Fruit fly (Drosophila melanogaster): ENCODE results near the gene hop.
A peak's percentile ranks its signal among the peaks of the same experiment; 100 is the strongest.

The hop gene

DNA sequence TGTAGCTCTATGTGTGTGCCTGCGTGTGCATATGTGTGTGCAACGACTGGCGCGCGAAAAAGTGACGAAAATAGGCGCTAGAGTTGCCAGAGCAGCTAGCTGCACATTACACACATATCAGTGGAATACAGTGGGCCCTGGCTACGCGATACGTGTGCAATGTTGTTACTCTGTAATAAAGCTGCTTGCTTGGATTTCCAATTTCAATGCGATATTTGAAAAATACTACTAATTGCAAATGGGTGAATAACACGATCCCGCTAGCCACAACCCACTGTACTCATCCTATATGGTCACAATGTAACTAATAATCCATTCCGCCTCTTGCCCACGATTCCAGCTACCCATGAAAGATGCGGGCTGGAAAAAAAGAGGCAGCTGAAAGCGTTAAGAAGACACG lies 16.5 kb downstream of the hop start (continued):
- TF ChIP-seq CG3919 (GFP tag; optimal IDR thresholded peaks at IDR 0.05) (peak; percentile 96), Hr39 (GFP tag; optimal IDR thresholded peaks at IDR 0.05) (peak; percentile 96), lz (GFP tag; optimal IDR thresholded peaks at IDR 0.05) (peak; percentile 95), CG10669 (GFP tag; optimal IDR thresholded peaks at IDR 0.05) (peak; percentile 93), Gug (GFP tag; IDR thresholded peaks at IDR 0.05) (peak; percentile 96), acj6 (GFP tag; optimal IDR thresholded peaks at IDR 0.05) (peak; percentile 95), Eip78C (GFP tag) (peak; percentile 97), eg (GFP tag; IDR thresholded peaks at IDR 0.05) (peak; percentile 99), CG4318 (GFP tag; optimal IDR thresholded peaks at IDR 0.05) (peak; percentile 92), Sox15 (GFP tag; optimal IDR thresholded peaks at IDR 0.05) (peak; percentile 93), CG16779 (tag; optimal IDR thresholded peaks at IDR 0.05) (peak; percentile 89), pdm3 (GFP tag; optimal IDR thresholded peaks at IDR 0.05) (peak; percentile 96), salr (GFP tag; optimal IDR thresholded peaks at IDR 0.05) (peak; percentile 88 to 94), CG8632 (GFP tag; optimal IDR thresholded peaks at IDR 0.05) (peak; percentile 90), net (GFP tag; optimal IDR thresholded peaks at IDR 0.05) (peak; percentile 95), esn (GFP tag; optimal IDR thresholded peaks at IDR 0.05) (peak; percentile 91), CG11294 (GFP tag; IDR thresholded peaks at IDR 0.05) (peak; percentile 96), Hr4 (GFP tag; optimal IDR thresholded peaks at IDR 0.05) (peak; percentile 97), fd85E (GFP tag; optimal IDR thresholded peaks at IDR 0.05) (peak; percentile 86), Ets21C (GFP tag; optimal IDR thresholded peaks at IDR 0.05) (peak; percentile 90), CG8319 (GFP tag; optimal IDR thresholded peaks at IDR 0.05) (peak; percentile 89), CG6792 (GFP tag; optimal IDR thresholded peaks at IDR 0.05) (peak; percentile 95), Eip93F (GFP tag; optimal IDR thresholded peaks at IDR 0.05) (no peak)

DNA sequence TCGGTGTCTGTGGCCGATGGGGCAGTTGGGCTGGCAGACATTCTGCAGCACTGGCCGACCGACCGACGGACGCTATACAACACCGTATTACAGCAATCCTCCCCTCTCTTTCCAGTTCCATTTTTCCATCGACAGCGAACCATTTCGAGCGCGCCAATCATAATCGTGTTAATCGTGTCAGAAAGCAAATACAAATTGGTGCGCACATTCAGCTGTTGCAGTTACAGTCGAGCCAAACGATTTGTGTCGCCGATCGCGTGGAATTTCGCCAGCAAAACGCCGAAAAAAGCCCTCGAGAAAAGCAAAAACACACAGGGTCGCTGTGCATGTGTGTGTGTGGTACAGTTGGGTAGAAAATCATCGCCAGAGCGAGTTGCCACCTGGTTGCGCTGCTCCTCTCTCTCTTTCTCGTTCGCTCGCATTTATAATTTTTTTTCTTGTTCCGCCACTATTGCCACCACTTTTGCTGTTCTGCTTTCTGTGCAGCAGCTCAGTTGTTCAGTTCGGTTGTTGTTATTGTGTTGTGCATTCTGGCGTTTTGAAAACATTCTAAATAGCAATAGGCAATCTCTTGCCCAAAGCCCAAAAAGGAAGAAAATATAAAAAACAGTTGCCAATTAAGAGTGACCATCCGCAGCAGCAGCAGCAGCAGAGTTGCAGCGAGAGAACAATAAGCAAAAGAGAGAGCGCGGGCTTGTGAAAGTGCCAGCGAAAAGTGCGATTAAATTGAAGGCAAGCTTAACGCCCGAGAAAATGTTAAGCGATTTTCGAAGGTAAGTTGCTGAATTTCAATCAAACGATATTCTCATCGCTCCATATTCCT lies 17.2 kb downstream of the hop start, which contains the start of gene CG1737:
TSS of gene CG1737 (plus strand) at position 104 of the 823 bp plus-strand sequence.
- TF ChIP-seq CG1621 (tag; optimal IDR thresholded peaks at IDR 0.05) (no peak), dac (GFP tag; optimal IDR thresholded peaks at IDR 0.05) (no peak), ss (GFP tag; optimal IDR thresholded peaks at IDR 0.05) (peak in 1 of 2 experiments; percentile 9), topi (GFP tag; optimal IDR thresholded peaks at IDR 0.05) (peak; percentile 7), CG8319 (GFP tag; optimal IDR thresholded peaks at IDR 0.05) (peak; percentile 26), CG6854 (GFP tag; optimal IDR thresholded peaks at IDR 0.05) (peak; percentile 35), Hr39 (GFP tag; optimal IDR thresholded peaks at IDR 0.05) (peak; percentile 3), CG3919 (GFP tag; optimal IDR thresholded peaks at IDR 0.05) (peak; percentile 2), CG34406 (GFP tag; optimal IDR thresholded peaks at IDR 0.05) (no peak), fkh (GFP tag; optimal IDR thresholded peaks at IDR 0.05) (no peak), cyc (GFP tag; optimal IDR thresholded peaks at IDR 0.05) (peak; percentile 31), CG7368 (GFP tag; optimal IDR thresholded peaks at IDR 0.05) (no peak), vri (GFP tag; optimal IDR thresholded peaks at IDR 0.05) (peak; percentile 17), CG6792 (GFP tag; optimal IDR thresholded peaks at IDR 0.05) (peak; percentile 10), OdsH (GFP tag; optimal IDR thresholded peaks at IDR 0.05) (peak; percentile 7), CG8119 (GFP tag; IDR thresholded peaks at IDR 0.05) (no peak), Sox14 (GFP tag; optimal IDR thresholded peaks at IDR 0.05) (peak; percentile 17), esn (GFP tag; optimal IDR thresholded peaks at IDR 0.05) (peak; percentile 9), dsx (GFP tag; optimal IDR thresholded peaks at IDR 0.05; ENCODE audit: poor library complexity, severe bottlenecking) (no peak), Eip78C (GFP tag) (peak; percentile 45), Ets96B (tag; optimal IDR thresholded peaks at IDR 0.05) (no peak), Ets21C (GFP tag; optimal IDR thresholded peaks at IDR 0.05) (no peak), CG6163 (GFP tag; IDR thresholded peaks at IDR 0.05) (peak; percentile 16; the same call in 1 of the 3 replicates), CG31627 (GFP tag; optimal IDR thresholded peaks at IDR 0.05) (peak; percentile 11), svp (GFP tag) (peak; percentile 24)

Data from whole organism, prepupa.